Fruit fly (Drosophila melanogaster): ENCODE data around the gene spi.
A peak's percentile ranks its signal among the peaks of the same experiment; 100 is the strongest.

Gene spi

dm6 chr2L:19533247-19533646, 43.9 kb downstream of the spi start, which contains the start of gene CG33116 (continued):
- TF ChIP-seq amos (GFP tag; IDR thresholded peaks at IDR 0.05; ENCODE audit: partially characterized antibody) (no peak; the same call in 1 of the 2 replicates), HmgZ (tag; optimal IDR thresholded peaks at IDR 0.05) (peak; percentile 89), CG2678 (tag; optimal IDR thresholded peaks at IDR 0.05) (peak; percentile 86), Sry-δ (GFP tag; optimal IDR thresholded peaks at IDR 0.05) (peak; percentile 48)

DNA sequence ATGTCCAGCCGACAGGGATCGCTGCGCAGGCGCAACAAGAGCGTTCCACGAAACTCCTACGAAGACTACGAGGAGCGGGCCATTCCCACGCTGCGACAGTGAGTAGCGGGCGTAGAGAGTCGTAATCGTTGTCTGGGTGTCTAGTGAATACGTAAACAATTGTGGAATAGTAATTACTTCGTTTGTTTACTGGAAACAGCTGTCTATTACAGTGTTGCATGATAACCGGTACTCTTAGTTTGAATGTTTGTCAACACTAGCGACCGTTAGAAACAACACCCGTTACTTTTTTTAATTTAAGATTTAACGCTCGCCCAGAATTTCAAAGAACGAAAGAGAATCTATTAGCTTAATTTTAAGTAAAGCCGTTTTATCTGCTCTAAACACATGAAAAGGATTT, 47.0 kb downstream of the spi start, which contains the start of gene CG10165:
TSS of gene CG10165 (minus strand) at position 214 of the 400 bp plus-strand sequence.
- TF ChIP-seq MTF-1 (GFP tag; optimal IDR thresholded peaks at IDR 0.05; ENCODE audit: borderline replicate concordance) (no peak), vfl (GFP tag; optimal IDR thresholded peaks at IDR 0.05) (no peak), CG6683 (GFP tag; optimal IDR thresholded peaks at IDR 0.05) (no peak), CG34376 (GFP tag; optimal IDR thresholded peaks at IDR 0.05) (no peak), Chrac-16 (GFP tag; optimal IDR thresholded peaks at IDR 0.05) (no peak), CG17912 (GFP tag; optimal IDR thresholded peaks at IDR 0.05) (no peak), sr (GFP tag; IDR thresholded peaks at IDR 0.05) (no peak), CG11560 (tag; IDR thresholded peaks at IDR 0.05) (no peak), dmrt11E (tag; optimal IDR thresholded peaks at IDR 0.05) (no peak), E2f2 (GFP tag; IDR thresholded peaks at IDR 0.05) (0 out of 2 replicates have a peak, but pooled peaks have one; percentile 12), nerfin-2 (GFP tag; IDR thresholded peaks at IDR 0.05; ENCODE audit: partially characterized antibody) (no peak), sens (GFP tag) (peak; percentile 70), CG10543 (GFP tag; optimal IDR thresholded peaks at IDR 0.05) (no peak), Myb (GFP tag; optimal IDR thresholded peaks at IDR 0.05) (peak; percentile 96), CG13296 (GFP tag; optimal IDR thresholded peaks at IDR 0.05) (no peak), Drgx (GFP tag; IDR thresholded peaks at IDR 0.05) (no peak), ewg (GFP tag; optimal IDR thresholded peaks at IDR 0.05) (peak; percentile 33), CG17359 (tag; optimal IDR thresholded peaks at IDR 0.05) (no peak), p53 (GFP tag; optimal IDR thresholded peaks at IDR 0.05) (no peak), Nf-YB (GFP tag; optimal IDR thresholded peaks at IDR 0.05) (no peak), pho (GFP tag; optimal IDR thresholded peaks at IDR 0.05) (no peak), CG6854 (GFP tag; optimal IDR thresholded peaks at IDR 0.05) (no peak), Doc2 (GFP tag; IDR thresholded peaks at IDR 0.05) (no peak), CG9609 (GFP tag; optimal IDR thresholded peaks at IDR 0.05) (no peak), Hand (GFP tag; optimal IDR thresholded peaks at IDR 0.05) (no peak), CG3995 (GFP tag; optimal IDR thresholded peaks at IDR 0.05) (no peak), cad (GFP tag; optimal IDR thresholded peaks at IDR 0.05) (no peak), ems (GFP tag; optimal IDR thresholded peaks at IDR 0.05) (no peak), zfh2 (GFP tag; optimal IDR thresholded peaks at IDR 0.05) (no peak), H2.0 (GFP tag; IDR thresholded peaks at IDR 0.05) (no peak), onecut (GFP tag; IDR thresholded peaks at IDR 0.05) (no peak), CG6175 (GFP tag; IDR thresholded peaks at IDR 0.05) (no peak), E2f1 (GFP tag; IDR thresholded peaks at IDR 0.05) (no peak), CG2202 (tag; optimal IDR thresholded peaks at IDR 0.05) (no peak), exex (tag; optimal IDR thresholded peaks at IDR 0.05) (peak; percentile 57), Ada2b (GFP tag; IDR thresholded peaks at IDR 0.05) (no peak), sim (GFP tag; IDR thresholded peaks at IDR 0.05) (no peak), CG1792 (GFP tag; optimal IDR thresholded peaks at IDR 0.05) (no peak), CG7745 (tag; optimal IDR thresholded peaks at IDR 0.05) (no peak), sug (tag; optimal IDR thresholded peaks at IDR 0.05) (no peak), lmd (GFP tag; IDR thresholded peaks at IDR 0.05) (no peak), CG3407 (GFP tag; optimal IDR thresholded peaks at IDR 0.05) (no peak), CG16863 (GFP tag; optimal IDR thresholded peaks at IDR 0.05) (no peak), CG16813 (GFP tag; IDR thresholded peaks at IDR 0.05; ENCODE audit: partially characterized antibody) (no peak), Atf6 (GFP tag; IDR thresholded peaks at IDR 0.05) (peak; percentile 45; the same call in 1 of the 2 replicates), Lim3 (GFP tag; IDR thresholded peaks at IDR 0.05) (no peak), CG8478 (optimal IDR thresholded peaks at IDR 0.05) (no peak)
